Worm (Caenorhabditis elegans) whole organism, young adult: Measurements from ENCODE around the gene W04G3.13.

Source experiments
- D2030.7 ChIP-seq: fragments of 200-800 bp; sonication (Bioruptor generic); IDR thresholded peaks from 2 replicates; pipeline ENCODE4 v1.3.6; 2022; ENCODE audit warnings: missing genetic modification reagents, missing genetic modification characterization, missing compliant biosample characterization
- F22D6.2 ChIP-seq: sonication (generic microtip); optimal IDR thresholded peaks from 2 replicates; lab custom pipeline; 2016; ENCODE audit warnings: mild to moderate bottlenecking, missing genetic modification characterization, missing compliant biosample characterization
- F37B4.10 ChIP-seq: fragments of 200-800 bp; sonication (Bioruptor generic); IDR thresholded peaks from 2 replicates; pipeline ENCODE4 v1.3.6; 2022; ENCODE audit warnings: missing genetic modification characterization, missing compliant biosample characterization
- F39B2.1 ChIP-seq: fragments of 200-800 bp; sonication (Bioruptor generic); IDR thresholded peaks from 2 replicates; pipeline ENCODE4 v1.3.6; 2022; ENCODE audit warnings: missing genetic modification reagents, missing genetic modification characterization, missing compliant biosample characterization
- F57C9.4 ChIP-seq: sonication (generic microtip); optimal IDR thresholded peaks from 2 replicates; lab custom pipeline; 2017; ENCODE audit warnings: mild to moderate bottlenecking, missing genetic modification characterization, missing compliant biosample characterization
- K12H6.12 ChIP-seq: fragments of 200-800 bp; sonication (Bioruptor generic); optimal IDR thresholded peaks from 2 replicates; lab custom pipeline; 2018; ENCODE audit warnings: mild to moderate bottlenecking, missing genetic modification characterization, missing compliant biosample characterization
- Y53F4B.3 ChIP-seq: fragments of 200-800 bp; sonication (Bioruptor generic); IDR thresholded peaks from 2 replicates; pipeline ENCODE4 v1.3.6; 2022; ENCODE audit warnings: missing genetic modification reagents, missing genetic modification characterization, missing compliant biosample characterization
- Y67H2A.10 ChIP-seq: fragments of 200-800 bp; sonication (Bioruptor generic); conservative IDR thresholded peaks from 2 replicates; pipeline ENCODE4 v1.3.6; 2022; ENCODE audit warnings: missing genetic modification reagents, missing genetic modification characterization, missing compliant biosample characterization
- aptf-3 ChIP-seq: fragments of 200-800 bp; sonication (Bioruptor generic); IDR thresholded peaks from 2 replicates; pipeline ENCODE4 v1.3.6; 2022; ENCODE audit warnings: missing genetic modification characterization, missing compliant biosample characterization
- athp-1 ChIP-seq: sonication (generic microtip); optimal IDR thresholded peaks from 2 replicates; lab custom pipeline; 2017; ENCODE audit warnings: mild to moderate bottlenecking, missing genetic modification characterization, missing compliant biosample characterization
- attf-5 ChIP-seq: fragments of 200-800 bp; sonication (Bioruptor generic); optimal IDR thresholded peaks from 2 replicates; lab custom pipeline; 2018; ENCODE audit warnings: mild to moderate bottlenecking, missing genetic modification characterization, missing compliant biosample characterization
- cebp-2 ChIP-seq: fragments of 200-800 bp; sonication (Bioruptor generic); IDR thresholded peaks from 2 replicates; pipeline ENCODE4 v1.3.6; 2022; ENCODE audit warnings: missing genetic modification characterization, missing compliant biosample characterization
- ceh-100 ChIP-seq: fragments of 200-800 bp; sonication (Bioruptor generic); IDR thresholded peaks from 2 replicates; pipeline ENCODE4 v1.3.6; 2022; ENCODE audit warnings: missing genetic modification reagents, missing genetic modification characterization, missing compliant biosample characterization
- ceh-79 ChIP-seq: sonication (generic microtip); optimal IDR thresholded peaks from 2 replicates; lab custom pipeline; 2017; ENCODE audit warnings: mild to moderate bottlenecking, missing genetic modification characterization, missing compliant biosample characterization
- ceh-91 ChIP-seq: fragments of 200-800 bp; sonication (Bioruptor generic); IDR thresholded peaks from 2 replicates; pipeline ENCODE4 v1.3.6; 2022; ENCODE audit warnings: missing genetic modification reagents, missing genetic modification characterization, missing compliant biosample characterization
- chd-7 ChIP-seq: sonication (generic microtip); optimal IDR thresholded peaks from 2 replicates; lab custom pipeline; 2016; ENCODE audit warnings: mild to moderate bottlenecking, missing genetic modification characterization, moderate library complexity, missing compliant biosample characterization
- dox-1 ChIP-seq: fragments of 200-800 bp; sonication (Bioruptor generic); IDR thresholded peaks from 2 replicates; pipeline ENCODE4 v1.3.6; 2022; ENCODE audit warnings: missing genetic modification reagents, missing genetic modification characterization, missing compliant biosample characterization
- egrh-3 ChIP-seq: fragments of 200-800 bp; sonication (Bioruptor generic); IDR thresholded peaks from 2 replicates; pipeline ENCODE4 v1.3.6; 2022; ENCODE audit warnings: missing genetic modification reagents, missing genetic modification characterization, missing compliant biosample characterization
- ekl-4 ChIP-seq: fragments of 200-800 bp; sonication (Bioruptor generic); IDR thresholded peaks from 2 replicates; pipeline ENCODE4 v1.3.6; 2022; ENCODE audit warnings: missing genetic modification reagents, missing genetic modification characterization, missing compliant biosample characterization
- hmg-1.2 ChIP-seq: fragments of 200-800 bp; sonication (Bioruptor generic); IDR thresholded peaks from 2 replicates; pipeline ENCODE4 v1.3.6; 2022; ENCODE audit warnings: missing genetic modification reagents, missing genetic modification characterization, missing compliant biosample characterization
- hsf-1 ChIP-seq: fragments of 200-800 bp; sonication (Bioruptor generic); IDR thresholded peaks from 2 replicates; pipeline ENCODE4 v1.3.6; 2022; ENCODE audit warnings: missing genetic modification reagents, missing genetic modification characterization, missing compliant biosample characterization
- lin-54 ChIP-seq: fragments of 200-800 bp; sonication (Bioruptor generic); optimal IDR thresholded peaks from 2 replicates; lab custom pipeline; 2018; ENCODE audit warnings: mild to moderate bottlenecking, missing genetic modification characterization, missing compliant biosample characterization
- mel-28 ChIP-seq: sonication (generic microtip); optimal IDR thresholded peaks from 2 replicates; lab custom pipeline; 2016; ENCODE audit warnings: borderline replicate concordance, mild to moderate bottlenecking, missing genetic modification characterization, missing compliant biosample characterization
- mes-4 ChIP-seq: sonication (generic microtip); optimal IDR thresholded peaks from 2 replicates; lab custom pipeline; 2016; ENCODE audit warnings: missing genotype, missing genetic modification characterization, missing compliant biosample characterization
- nfya-2 ChIP-seq: fragments of 200-800 bp; sonication (Bioruptor generic); IDR thresholded peaks from 2 replicates; pipeline ENCODE4 v1.3.6; 2022; ENCODE audit warnings: missing genetic modification reagents, missing genetic modification characterization, missing compliant biosample characterization
- nhr-120 ChIP-seq: fragments of 200-800 bp; sonication (Bioruptor generic); IDR thresholded peaks from 2 replicates; pipeline ENCODE4 v1.3.6; 2022; ENCODE audit warnings: missing genetic modification characterization, missing compliant biosample characterization
- nhr-179 ChIP-seq: sonication (generic microtip); optimal IDR thresholded peaks from 2 replicates; lab custom pipeline; 2016; ENCODE audit warnings: mild to moderate bottlenecking, missing genetic modification characterization, missing compliant biosample characterization
- rcor-1 ChIP-seq: fragments of 200-800 bp; sonication (Bioruptor generic); IDR thresholded peaks from 2 replicates; pipeline ENCODE4 v1.3.6; 2022; ENCODE audit warnings: missing genetic modification reagents, missing genetic modification characterization, missing compliant biosample characterization
- repo-1 ChIP-seq: sonication (generic microtip); optimal IDR thresholded peaks from 2 replicates; lab custom pipeline; 2017; ENCODE audit warnings: mild to moderate bottlenecking, missing genetic modification characterization, missing compliant biosample characterization
- snpc-3.4 ChIP-seq: sonication (generic microtip); optimal IDR thresholded peaks from 2 replicates; lab custom pipeline; 2017; ENCODE audit warnings: missing genetic modification characterization, mild to moderate bottlenecking, missing compliant biosample characterization, antibody characterized with exemption, moderate library complexity, missing genotype, missing genetic modification reagents
- sptf-2 ChIP-seq: fragments of 200-800 bp; sonication (Bioruptor generic); optimal IDR thresholded peaks from 2 replicates; lab custom pipeline; 2018; ENCODE audit warnings: mild to moderate bottlenecking, missing genetic modification characterization, missing compliant biosample characterization
- tbp1 ChIP-seq: fragments of 200-800 bp; sonication (Bioruptor generic); optimal IDR thresholded peaks from 2 replicates; lab custom pipeline; 2018; ENCODE audit warnings: mild to moderate bottlenecking, missing genetic modification characterization, missing compliant biosample characterization
- xnd-1 ChIP-seq: sonication (generic microtip); optimal IDR thresholded peaks from 2 replicates; lab custom pipeline; 2016; ENCODE audit warnings: missing genotype, missing genetic modification reagents, missing genetic modification characterization, missing compliant biosample characterization
- zfh-2 ChIP-seq: fragments of 200-800 bp; sonication (Bioruptor generic); conservative IDR thresholded peaks from 2 replicates; pipeline ENCODE4 v1.3.6; 2022; ENCODE audit warnings: missing genetic modification reagents, missing genetic modification characterization, missing compliant biosample characterization
- ztf-18 ChIP-seq: sonication (generic microtip); optimal IDR thresholded peaks from 2 replicates; lab custom pipeline; 2016; ENCODE audit warnings: missing genotype, mild to moderate bottlenecking, missing genetic modification characterization, missing compliant biosample characterization
- ztf-22 ChIP-seq: fragments of 200-800 bp; sonication (Bioruptor generic); optimal IDR thresholded peaks from 2 replicates; lab custom pipeline; 2018; ENCODE audit warnings: mild to moderate bottlenecking, missing genetic modification characterization, moderate library complexity, missing compliant biosample characterization

The W04G3.13 gene

DNA sequence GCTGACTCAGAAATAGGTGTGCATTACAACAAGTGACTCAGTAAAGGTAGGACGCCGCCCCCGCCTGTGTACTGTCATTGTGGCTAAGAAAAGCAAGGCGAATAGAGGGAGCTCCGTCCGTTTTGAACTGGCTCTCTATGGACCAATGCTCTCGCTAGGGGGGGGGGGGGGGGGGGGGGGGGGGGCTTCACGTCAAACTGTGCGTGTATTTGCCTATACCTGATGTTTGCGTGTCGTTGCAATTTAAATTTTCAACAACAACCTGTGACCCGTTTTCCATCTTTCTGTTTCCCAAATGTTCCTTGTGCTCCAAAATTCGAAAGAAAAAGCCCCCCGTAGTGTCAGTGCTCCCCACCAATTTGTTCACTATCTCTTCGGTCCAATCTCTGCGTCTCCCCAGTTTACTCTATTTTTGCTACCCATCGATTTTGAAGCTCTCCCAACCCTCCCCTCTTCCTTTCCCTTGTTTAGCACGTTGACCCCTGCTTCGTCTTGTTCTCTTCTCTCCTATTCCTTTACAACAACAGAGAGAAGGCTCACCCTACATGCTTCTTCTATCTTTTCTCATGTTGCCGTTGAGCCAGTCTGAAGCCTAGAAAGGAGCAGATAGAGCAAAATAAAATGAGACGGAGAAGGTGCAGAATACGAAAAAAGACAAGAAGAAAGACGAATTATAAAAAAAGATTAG is 45.0 kb downstream of the W04G3.13 start (continued):
- no peak for TF ChIP-seq mes-4 (tag; lab: Kevin White, UChicago)
- TF ChIP-seq mel-28 (tag; lab: Kevin White, UChicago): no peak
- TF ChIP-seq zfh-2 (GFP tag; lab: Robert Waterston, UW): peak; percentile 88
- TF ChIP-seq athp-1 (tag; lab: Kevin White, UChicago): no peak
- no peak for TF ChIP-seq attf-5 (GFP tag; lab: Kevin White, UChicago)
- TF ChIP-seq lin-54 (GFP tag; lab: Kevin White, UChicago): no peak
- TF ChIP-seq hsf-1 (GFP tag; lab: Robert Waterston, UW): no peak
- TF ChIP-seq sptf-2 (GFP tag; lab: Kevin White, UChicago): no peak
- TF ChIP-seq F22D6.2 (tag; lab: Kevin White, UChicago): no peak
- no peak for TF ChIP-seq Y67H2A.10 (GFP tag; lab: Robert Waterston, UW)
- no peak for TF ChIP-seq ztf-18 (tag; lab: Kevin White, UChicago)
- peak; percentile 7 for TF ChIP-seq K12H6.12 (tag; lab: Kevin White, UChicago)
- TF ChIP-seq ceh-79 (tag; lab: Kevin White, UChicago): no peak
- TF ChIP-seq Y53F4B.3 (GFP tag; lab: Robert Waterston, UW): no peak
- no peak for TF ChIP-seq D2030.7 (GFP tag; lab: Robert Waterston, UW)
- TF ChIP-seq xnd-1 (tag; lab: Kevin White, UChicago): no peak
- no peak for TF ChIP-seq ceh-100 (GFP tag; lab: Robert Waterston, UW)
- no peak for TF ChIP-seq nhr-120
- TF ChIP-seq aptf-3: no peak
- TF ChIP-seq ekl-4 (GFP tag; lab: Robert Waterston, UW): no peak
- no peak for TF ChIP-seq repo-1 (tag; lab: Kevin White, UChicago)
- no peak for TF ChIP-seq ceh-91 (GFP tag; lab: Robert Waterston, UW)
- no peak for TF ChIP-seq nfya-2 (GFP tag; lab: Robert Waterston, UW)
- TF ChIP-seq hmg-1.2 (GFP tag; lab: Robert Waterston, UW): no peak
- TF ChIP-seq F39B2.1 (GFP tag; lab: Robert Waterston, UW): no peak

DNA sequence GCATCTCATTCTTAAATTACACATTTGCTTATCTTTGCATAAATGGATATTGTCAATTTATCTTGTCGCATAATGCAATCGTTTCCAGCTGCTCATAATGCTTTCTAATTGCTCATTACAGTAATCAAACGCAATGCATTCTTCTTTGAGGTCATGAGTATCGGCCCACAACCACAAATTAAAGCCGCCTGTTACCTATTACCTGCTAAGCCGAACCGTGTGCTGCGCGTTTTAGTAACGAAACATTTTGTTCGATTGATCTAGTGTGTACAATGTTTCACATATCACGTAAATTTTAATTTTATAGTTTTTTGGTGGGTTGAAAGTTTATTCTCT is 45.6 kb downstream of the W04G3.13 start:
- no peak for TF ChIP-seq snpc-3.4 (tag; lab: Kevin White, UChicago)
- no peak for TF ChIP-seq F57C9.4 (tag; lab: Kevin White, UChicago)
- no peak for TF ChIP-seq nhr-179 (tag; lab: Kevin White, UChicago)
- TF ChIP-seq cebp-2 (GFP tag; lab: Robert Waterston, UW): no peak
- TF ChIP-seq tbp1 (GFP tag; lab: Kevin White, UChicago): no peak
- TF ChIP-seq chd-7 (tag; lab: Kevin White, UChicago): no peak
- TF ChIP-seq ztf-22 (GFP tag; lab: Kevin White, UChicago): no peak
- no peak for TF ChIP-seq egrh-3

DNA sequence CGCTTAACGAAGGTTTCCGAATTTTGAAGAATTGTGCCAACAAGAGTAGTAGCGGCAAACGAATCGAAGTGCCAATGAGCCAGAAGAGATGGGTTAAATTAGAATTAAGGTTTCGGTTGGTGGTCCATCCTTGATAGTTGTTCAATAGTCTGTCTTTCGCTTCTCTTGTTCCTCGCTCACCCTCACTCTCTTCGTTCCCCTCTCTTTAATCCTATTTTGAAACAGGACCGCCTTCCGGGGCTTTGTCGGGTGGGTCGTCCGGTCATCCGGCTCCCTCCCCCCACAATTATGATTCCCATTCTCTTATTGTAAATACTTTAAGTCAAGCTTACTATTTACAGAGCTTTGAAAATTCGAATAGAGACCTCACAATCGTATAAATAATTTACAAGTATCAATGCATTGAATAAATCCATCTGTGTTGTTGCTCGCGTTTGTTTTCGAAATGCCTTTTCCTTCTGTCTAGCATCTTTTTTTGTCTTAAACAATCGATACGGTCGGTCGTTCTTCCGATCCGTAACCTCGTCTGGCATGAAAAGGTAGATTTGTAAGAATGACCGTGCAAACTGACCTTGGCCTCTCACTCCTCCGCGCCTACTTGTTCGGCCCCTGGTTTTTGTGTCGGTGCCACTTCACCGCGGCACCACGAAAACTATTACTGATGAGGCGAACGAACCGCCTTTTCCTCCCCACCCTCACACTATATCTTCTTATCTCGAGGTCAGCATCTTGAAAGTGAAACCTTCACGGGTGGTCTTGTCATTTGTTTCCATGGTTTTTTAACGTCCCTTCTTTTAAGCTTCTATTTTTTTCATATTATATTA is 46.2 kb downstream of the W04G3.13 start:
- TF ChIP-seq zfh-2 (GFP tag; lab: Robert Waterston, UW) (0 out of 2 replicates have a peak, but pooled peaks have one; percentile 18), dox-1 (GFP tag; lab: Robert Waterston, UW) (no peak), rcor-1 (no peak), F37B4.10 (0 out of 2 replicates have a peak, but pooled peaks have one; percentile 47)
